Worm (Caenorhabditis elegans) whole organism, young adult: Measurements from ENCODE around the gene W03D2.9.

Experiments
- B0035.1 ChIP-seq: sonication (generic microtip); optimal IDR thresholded peaks from 2 replicates; lab custom pipeline; 2016; ENCODE audit warnings: missing genetic modification characterization, mild to moderate bottlenecking, missing compliant biosample characterization, missing genotype, missing genetic modification reagents
- B0261.1 ChIP-seq: sonication (generic microtip); optimal IDR thresholded peaks from 2 replicates; lab custom pipeline; 2016; ENCODE audit warnings: mild to moderate bottlenecking, missing genetic modification characterization, moderate library complexity, missing compliant biosample characterization
- B0336.3 ChIP-seq: fragments of 200-800 bp; sonication (Bioruptor generic); IDR thresholded peaks from 2 replicates; pipeline ENCODE4 v1.3.6; 2022; ENCODE audit warnings: missing genetic modification characterization, missing compliant biosample characterization
- F37B4.10 ChIP-seq: fragments of 200-800 bp; sonication (Bioruptor generic); IDR thresholded peaks from 2 replicates; pipeline ENCODE4 v1.3.6; 2022; ENCODE audit warnings: missing genetic modification characterization, missing compliant biosample characterization
- F49E8.2 ChIP-seq: sonication (generic microtip); optimal IDR thresholded peaks from 3 replicates; lab custom pipeline; 2017; ENCODE audit warnings: missing genetic modification characterization, mild to moderate bottlenecking, missing compliant biosample characterization, antibody characterized with exemption, moderate library complexity; ENCODE audit not compliant: insufficient read depth
- F55B11.4 ChIP-seq: sonication (generic microtip); optimal IDR thresholded peaks from 2 replicates; lab custom pipeline; 2016; ENCODE audit warnings: missing compliant biosample characterization, missing genetic modification characterization, borderline replicate concordance; ENCODE audit not compliant: insufficient read depth
- F57A8.1 ChIP-seq: fragments of 200-800 bp; sonication (Bioruptor generic); optimal IDR thresholded peaks from 2 replicates; lab custom pipeline; 2018; ENCODE audit warnings: mild to moderate bottlenecking, missing genetic modification characterization, moderate library complexity, missing compliant biosample characterization
- K11D2.4 ChIP-seq: fragments of 200-800 bp; sonication (Bioruptor generic); IDR thresholded peaks from 2 replicates; pipeline ENCODE4 v1.3.6; 2022; ENCODE audit warnings: missing genetic modification reagents, missing genetic modification characterization, missing compliant biosample characterization
- K12H6.12 ChIP-seq: fragments of 200-800 bp; sonication (Bioruptor generic); optimal IDR thresholded peaks from 2 replicates; lab custom pipeline; 2018; ENCODE audit warnings: mild to moderate bottlenecking, missing genetic modification characterization, missing compliant biosample characterization
- Y53F4B.3 ChIP-seq: fragments of 200-800 bp; sonication (Bioruptor generic); IDR thresholded peaks from 2 replicates; pipeline ENCODE4 v1.3.6; 2022; ENCODE audit warnings: missing genetic modification reagents, missing genetic modification characterization, missing compliant biosample characterization
- Y67H2A.10 ChIP-seq: fragments of 200-800 bp; sonication (Bioruptor generic); conservative IDR thresholded peaks from 2 replicates; pipeline ENCODE4 v1.3.6; 2022; ENCODE audit warnings: missing genetic modification reagents, missing genetic modification characterization, missing compliant biosample characterization
- Y95B8A.8 ChIP-seq: fragments of 200-800 bp; sonication (Bioruptor generic); IDR thresholded peaks from 2 replicates; pipeline ENCODE4 v1.3.6; 2022; ENCODE audit warnings: missing genetic modification reagents, missing genetic modification characterization, missing compliant biosample characterization
- akir-1 ChIP-seq: fragments of 200-800 bp; sonication (Bioruptor generic); optimal IDR thresholded peaks from 2 replicates; lab custom pipeline; 2018; ENCODE audit warnings: mild to moderate bottlenecking, missing genetic modification characterization, moderate library complexity, missing compliant biosample characterization
- aptf-3 ChIP-seq: fragments of 200-800 bp; sonication (Bioruptor generic); IDR thresholded peaks from 2 replicates; pipeline ENCODE4 v1.3.6; 2022; ENCODE audit warnings: missing genetic modification characterization, missing compliant biosample characterization
- athp-1 ChIP-seq: sonication (generic microtip); optimal IDR thresholded peaks from 2 replicates; lab custom pipeline; 2017; ENCODE audit warnings: mild to moderate bottlenecking, missing genetic modification characterization, missing compliant biosample characterization
- attf-5 ChIP-seq: fragments of 200-800 bp; sonication (Bioruptor generic); optimal IDR thresholded peaks from 2 replicates; lab custom pipeline; 2018; ENCODE audit warnings: mild to moderate bottlenecking, missing genetic modification characterization, missing compliant biosample characterization
- attf-6 ChIP-seq: fragments of 200-800 bp; sonication (Bioruptor generic); IDR thresholded peaks from 2 replicates; pipeline ENCODE4 v1.3.6; 2022; ENCODE audit warnings: missing genetic modification reagents, missing genetic modification characterization, missing compliant biosample characterization
- ccch-3 ChIP-seq: fragments of 200-800 bp; sonication (Bioruptor generic); optimal IDR thresholded peaks from 2 replicates; lab custom pipeline; 2018; ENCODE audit warnings: mild to moderate bottlenecking, missing genetic modification characterization, missing compliant biosample characterization
- chd-7 ChIP-seq: sonication (generic microtip); optimal IDR thresholded peaks from 2 replicates; lab custom pipeline; 2016; ENCODE audit warnings: mild to moderate bottlenecking, missing genetic modification characterization, moderate library complexity, missing compliant biosample characterization
- dox-1 ChIP-seq: fragments of 200-800 bp; sonication (Bioruptor generic); IDR thresholded peaks from 2 replicates; pipeline ENCODE4 v1.3.6; 2022; ENCODE audit warnings: missing genetic modification reagents, missing genetic modification characterization, missing compliant biosample characterization
- efl-1 ChIP-seq: fragments of 150-350 bp; optimal IDR thresholded peaks from 2 replicates; lab custom pipeline; 2014; ENCODE audit warnings: missing biosample characterization, missing genetic modification reagents, missing genetic modification characterization
- egl-44 ChIP-seq: fragments of 200-800 bp; sonication (Bioruptor generic); IDR thresholded peaks from 2 replicates; pipeline ENCODE4 v1.3.6; 2022; ENCODE audit warnings: missing genetic modification reagents, missing genetic modification characterization, missing compliant biosample characterization
- egrh-3 ChIP-seq: fragments of 200-800 bp; sonication (Bioruptor generic); IDR thresholded peaks from 2 replicates; pipeline ENCODE4 v1.3.6; 2022; ENCODE audit warnings: missing genetic modification reagents, missing genetic modification characterization, missing compliant biosample characterization
- ets-4 ChIP-seq: fragments of 200-800 bp; sonication (Bioruptor generic); optimal IDR thresholded peaks from 2 replicates; lab custom pipeline; 2018; ENCODE audit warnings: mild to moderate bottlenecking, missing genetic modification characterization, missing compliant biosample characterization
- fkh-3 ChIP-seq: sonication (generic microtip); optimal IDR thresholded peaks from 2 replicates; lab custom pipeline; 2016; ENCODE audit warnings: mild to moderate bottlenecking, missing genetic modification characterization, missing compliant biosample characterization
- hlh-12 ChIP-seq: sonication (generic microtip); optimal IDR thresholded peaks from 2 replicates; lab custom pipeline; 2016; ENCODE audit warnings: missing genetic modification characterization, missing compliant biosample characterization
- hmg-1.2 ChIP-seq: fragments of 200-800 bp; sonication (Bioruptor generic); IDR thresholded peaks from 2 replicates; pipeline ENCODE4 v1.3.6; 2022; ENCODE audit warnings: missing genetic modification reagents, missing genetic modification characterization, missing compliant biosample characterization
- hrde-1 ChIP-seq: sonication (generic microtip); optimal IDR thresholded peaks from 2 replicates; lab custom pipeline; 2016; ENCODE audit warnings: missing genetic modification characterization, mild to moderate bottlenecking, missing compliant biosample characterization, moderate library complexity, missing genotype, missing genetic modification reagents, borderline replicate concordance
- lin-26 ChIP-seq: fragments of 200-800 bp; sonication (Bioruptor generic); IDR thresholded peaks from 2 replicates; pipeline ENCODE4 v1.3.6; 2022; ENCODE audit warnings: missing genetic modification reagents, missing genetic modification characterization, missing compliant biosample characterization
- lin-35 ChIP-seq, 3 experiments: fragments of 150-350 bp in 2 of 3; sonication (generic microtip) in 1 of 3; optimal IDR thresholded peaks; 2 replicates each; lab custom pipeline; 2014 to 2018; ENCODE audit warnings: missing biosample characterization in 3 of 3, missing genetic modification characterization in 3 of 3, missing genetic modification reagents in 3 of 3
- lin-54 ChIP-seq: fragments of 200-800 bp; sonication (Bioruptor generic); optimal IDR thresholded peaks from 2 replicates; lab custom pipeline; 2018; ENCODE audit warnings: mild to moderate bottlenecking, missing genetic modification characterization, missing compliant biosample characterization
- mcd-1 ChIP-seq: fragments of 200-800 bp; sonication (Bioruptor generic); IDR thresholded peaks from 2 replicates; pipeline ENCODE4 v1.3.6; 2022; ENCODE audit warnings: missing genetic modification reagents, missing genetic modification characterization, missing compliant biosample characterization
- mes-4 ChIP-seq: sonication (generic microtip); optimal IDR thresholded peaks from 2 replicates; lab custom pipeline; 2016; ENCODE audit warnings: missing genotype, missing genetic modification characterization, missing compliant biosample characterization
- mxl-1 ChIP-seq: sonication (generic microtip); optimal IDR thresholded peaks from 2 replicates; lab custom pipeline; 2016; ENCODE audit warnings: missing genetic modification characterization, missing compliant biosample characterization
- nfya-2 ChIP-seq: fragments of 200-800 bp; sonication (Bioruptor generic); IDR thresholded peaks from 2 replicates; pipeline ENCODE4 v1.3.6; 2022; ENCODE audit warnings: missing genetic modification reagents, missing genetic modification characterization, missing compliant biosample characterization
- nfyb-1 ChIP-seq: fragments of 200-800 bp; sonication (Bioruptor generic); IDR thresholded peaks from 2 replicates; pipeline ENCODE4 v1.3.6; 2022; ENCODE audit warnings: missing genetic modification reagents, missing genetic modification characterization, missing compliant biosample characterization
- nhr-179 ChIP-seq: sonication (generic microtip); optimal IDR thresholded peaks from 2 replicates; lab custom pipeline; 2016; ENCODE audit warnings: mild to moderate bottlenecking, missing genetic modification characterization, missing compliant biosample characterization
- nhr-80 ChIP-seq: sonication (generic microtip); optimal IDR thresholded peaks from 2 replicates; lab custom pipeline; 2016; ENCODE audit warnings: missing genetic modification characterization, missing compliant biosample characterization
- nhr-90 ChIP-seq: sonication (generic microtip); optimal IDR thresholded peaks from 2 replicates; lab custom pipeline; 2016; ENCODE audit warnings: missing genotype, mild to moderate bottlenecking, missing genetic modification characterization, missing compliant biosample characterization
- pbrm-1 ChIP-seq: fragments of 200-800 bp; sonication (Bioruptor generic); IDR thresholded peaks from 2 replicates; pipeline ENCODE4 v1.3.6; 2022; ENCODE audit warnings: missing genetic modification reagents, missing genetic modification characterization, missing compliant biosample characterization
- sea-2 ChIP-seq: fragments of 200-800 bp; sonication (Bioruptor generic); IDR thresholded peaks from 2 replicates; pipeline ENCODE4 v1.3.6; 2022; ENCODE audit warnings: missing genetic modification characterization, missing compliant biosample characterization
- snpc-1.1 ChIP-seq: sonication (generic microtip); optimal IDR thresholded peaks from 2 replicates; lab custom pipeline; 2017; ENCODE audit warnings: missing genetic modification characterization, mild to moderate bottlenecking, missing compliant biosample characterization, antibody characterized with exemption, moderate library complexity, missing genotype, missing genetic modification reagents; ENCODE audit not compliant: insufficient read depth
- snpc-4 ChIP-seq, 5 experiments: fragments of 150-350 bp in 1 of 5; sonication (generic microtip) in 4 of 5; optimal IDR thresholded peaks; 2 replicates each; lab custom pipeline; 2014 to 2018; ENCODE audit warnings: missing genetic modification characterization in 5 of 5, missing biosample characterization in 3 of 5, antibody characterized with exemption in 2 of 5, mild to moderate bottlenecking in 2 of 5, missing compliant biosample characterization in 2 of 5, missing genotype in 2 of 5, moderate library complexity in 2 of 5, missing genetic modification reagents in 1 of 5
- somi-1 ChIP-seq: fragments of 200-800 bp; sonication (Bioruptor generic); optimal IDR thresholded peaks from 2 replicates; lab custom pipeline; 2018; ENCODE audit warnings: mild to moderate bottlenecking, missing genetic modification characterization, missing compliant biosample characterization
- zfh-2 ChIP-seq: fragments of 200-800 bp; sonication (Bioruptor generic); conservative IDR thresholded peaks from 2 replicates; pipeline ENCODE4 v1.3.6; 2022; ENCODE audit warnings: missing genetic modification reagents, missing genetic modification characterization, missing compliant biosample characterization
- ztf-22 ChIP-seq: fragments of 200-800 bp; sonication (Bioruptor generic); optimal IDR thresholded peaks from 2 replicates; lab custom pipeline; 2018; ENCODE audit warnings: mild to moderate bottlenecking, missing genetic modification characterization, moderate library complexity, missing compliant biosample characterization
- ztf-3 ChIP-seq: fragments of 200-800 bp; sonication (Bioruptor generic); optimal IDR thresholded peaks from 2 replicates; lab custom pipeline; 2018; ENCODE audit warnings: mild to moderate bottlenecking, missing genetic modification characterization, missing compliant biosample characterization
- ztf-6 ChIP-seq: fragments of 200-800 bp; sonication (Bioruptor generic); IDR thresholded peaks from 2 replicates; pipeline ENCODE4 v1.3.6; 2022; ENCODE audit warnings: missing genetic modification reagents, missing genetic modification characterization, missing compliant biosample characterization

The W03D2.9 gene

ce11 chrIV:4025923-4026322 is 48.6 kb downstream of the W03D2.9 start:
- peak; percentile 77 for TF ChIP-seq egrh-3 (GFP tag; lab: Robert Waterston, UW)
- TF ChIP-seq K11D2.4 (GFP tag; lab: Robert Waterston, UW) = peak; percentile 32; the same call in 1 of the 2 replicates
- no peak for TF ChIP-seq ztf-6
- TF ChIP-seq chd-7 (tag; lab: Kevin White, UChicago) = peak; percentile 75
- TF ChIP-seq B0336.3 (GFP tag; lab: Robert Waterston, UW) = 0 out of 2 replicates have a peak, but pooled peaks have one; percentile 32
- no peak for TF ChIP-seq hlh-12 (tag; lab: Kevin White, UChicago)
- no peak for TF ChIP-seq attf-6 (GFP tag; lab: Robert Waterston, UW)
- TF ChIP-seq somi-1 (GFP tag; lab: Kevin White, UChicago) = peak; percentile 72
- peak; percentile 53; the same call in 1 of the 2 replicates for TF ChIP-seq mcd-1
- no peak for TF ChIP-seq aptf-3 (GFP tag; lab: Robert Waterston, UW)
- TF ChIP-seq dox-1 (GFP tag; lab: Robert Waterston, UW) = 0 out of 2 replicates have a peak, but pooled peaks have one; percentile 34
- TF ChIP-seq B0035.1 = no peak
- TF ChIP-seq nhr-80 (tag; lab: Kevin White, UChicago) = no peak
- TF ChIP-seq F57A8.1 (GFP tag; lab: Kevin White, UChicago) = no peak
- no peak for TF ChIP-seq F55B11.4 (tag; lab: Kevin White, UChicago)
- TF ChIP-seq athp-1 (tag; lab: Kevin White, UChicago) = no peak
- no peak for TF ChIP-seq mxl-1 (tag; lab: Kevin White, UChicago)
- no peak for TF ChIP-seq F49E8.2 (tag; lab: Kevin White, UChicago)
- TF ChIP-seq lin-35 (GFP tag; optimal IDR thresholded peaks at IDR 0.05; lab: Kevin White, UChicago) = peak in 1 of 3 experiments; percentile 16
- peak; percentile 81 for TF ChIP-seq K12H6.12
- TF ChIP-seq mes-4 (tag; lab: Kevin White, UChicago) = no peak
- no peak for TF ChIP-seq Y95B8A.8 (GFP tag; lab: Robert Waterston, UW)
- TF ChIP-seq attf-5 (GFP tag; lab: Kevin White, UChicago) = peak; percentile 50
- TF ChIP-seq ztf-3 (GFP tag; lab: Kevin White, UChicago) = peak; percentile 31
- 0 out of 2 replicates have a peak, but pooled peaks have one; percentile 9 for TF ChIP-seq F37B4.10 (GFP tag; lab: Robert Waterston, UW)
- no peak for TF ChIP-seq hrde-1 (tag; lab: Kevin White, UChicago)
- TF ChIP-seq efl-1 = no peak
- no peak for TF ChIP-seq nhr-90
- TF ChIP-seq lin-26 (GFP tag; lab: Robert Waterston, UW) = 0 out of 2 replicates have a peak, but pooled peaks have one; percentile 25
- TF ChIP-seq Y53F4B.3 = no peak
- TF ChIP-seq pbrm-1 = no peak
- TF ChIP-seq fkh-3 = no peak
- TF ChIP-seq snpc-1.1 = no peak
- 0 out of 2 replicates have a peak, but pooled peaks have one; percentile 57 for TF ChIP-seq nfyb-1
- TF ChIP-seq ets-4 (GFP tag; lab: Kevin White, UChicago) = no peak
- TF ChIP-seq nfya-2 = no peak
- TF ChIP-seq snpc-4 (GFP tag; optimal IDR thresholded peaks at IDR 0.05; lab: Kevin White, UChicago) = no peak
- peak in 1 of 4 experiments; percentile 10 for TF ChIP-seq snpc-4 (tag; optimal IDR thresholded peaks at IDR 0.05; lab: Kevin White, UChicago)
- peak; percentile 25; the same call in 1 of the 2 replicates for TF ChIP-seq hmg-1.2
- no peak for TF ChIP-seq ccch-3
- TF ChIP-seq akir-1 = no peak
- TF ChIP-seq zfh-2 (GFP tag; lab: Robert Waterston, UW) = peak; percentile 94
- no peak for TF ChIP-seq sea-2
- no peak for TF ChIP-seq Y67H2A.10 (GFP tag; lab: Robert Waterston, UW)
- no peak for TF ChIP-seq B0261.1
- 0 out of 2 replicates have a peak, but pooled peaks have one; percentile 29 for TF ChIP-seq egl-44
- peak; percentile 39 for TF ChIP-seq ztf-22
- TF ChIP-seq lin-54 (GFP tag; lab: Kevin White, UChicago) = peak; percentile 12
- no peak for TF ChIP-seq nhr-179 (tag; lab: Kevin White, UChicago)
